Fruit fly (Drosophila melanogaster) whole organism, embryonic: ENCODE data around the gene eIF3g2.

Experiments
- CG11504 ChIP-seq: fragments of 200-800 bp; sonication (Bioruptor generic); optimal IDR thresholded peaks from 3 replicates; lab custom pipeline; 2019; ENCODE audit warnings: missing biosample characterization, mild to moderate bottlenecking, missing genetic modification characterization, moderate library complexity
- CG7786 ChIP-seq: fragments of 200-800 bp; sonication (Bioruptor generic); optimal IDR thresholded peaks from 2 replicates; lab custom pipeline; 2016; ENCODE audit warnings: missing biosample characterization, missing genetic modification characterization
- CG9215 ChIP-seq: fragments of 200-800 bp; sonication (Bioruptor generic); IDR thresholded peaks from 2 replicates; pipeline ENCODE4 v1.3.6; 2022; ENCODE audit warnings: missing biosample characterization, missing genetic modification characterization
- ERR ChIP-seq: fragments of 200-800 bp; sonication (Bioruptor generic); optimal IDR thresholded peaks from 2 replicates; lab custom pipeline; 2016; ENCODE audit warnings: missing biosample characterization, missing genetic modification characterization
- Nf-YB ChIP-seq: fragments of 200-800 bp; sonication (Bioruptor generic); optimal IDR thresholded peaks from 3 replicates; lab custom pipeline; 2019; ENCODE audit warnings: missing biosample characterization, mild to moderate bottlenecking, missing genetic modification characterization, moderate library complexity
- ase ChIP-seq: fragments of 200-800 bp; sonication (Bioruptor generic); IDR thresholded peaks from 3 replicates; pipeline ENCODE4 v1.3.6; 2022; ENCODE audit warnings: missing biosample characterization, missing genetic modification characterization
- cwo ChIP-seq: fragments of 200-800 bp; sonication (Bioruptor generic); optimal IDR thresholded peaks from 3 replicates; lab custom pipeline; 2017; ENCODE audit warnings: missing biosample characterization, missing genetic modification characterization, mild to moderate bottlenecking, moderate library complexity, missing genetic modification reagents
- exex ChIP-seq: fragments of 200-800 bp; sonication (Bioruptor generic); optimal IDR thresholded peaks from 4 replicates; lab custom pipeline; 2018; ENCODE audit warnings: missing biosample characterization, mild to moderate bottlenecking, missing genetic modification characterization, moderate library complexity
- h ChIP-seq: fragments of >200 bp; optimal IDR thresholded peaks from 2 replicates; lab custom pipeline; 2017
- ham ChIP-seq: fragments of 200-800 bp; sonication (Bioruptor generic); IDR thresholded peaks from 2 replicates; pipeline ENCODE4 v1.3.6; 2022; ENCODE audit warnings: missing biosample characterization, missing genetic modification characterization
- kay ChIP-seq: fragments of 200-800 bp; sonication (Bioruptor generic); optimal IDR thresholded peaks from 2 replicates; lab custom pipeline; 2016; ENCODE audit warnings: missing biosample characterization, missing genetic modification characterization
- pnt ChIP-seq: fragments of 200-800 bp; sonication (Bioruptor generic); optimal IDR thresholded peaks from 3 replicates; lab custom pipeline; 2016; ENCODE audit warnings: missing biosample characterization, missing genetic modification characterization
- slou ChIP-seq: fragments of 200-800 bp; sonication (Bioruptor generic); optimal IDR thresholded peaks from 3 replicates; lab custom pipeline; 2016; ENCODE audit warnings: missing biosample characterization, missing genetic modification characterization

dm6 chr3R:20422092-20422491 lies 14.0 kb downstream of the eIF3g2 start:
- TF ChIP-seq pnt (GFP tag; lab: Kevin White, UChicago) (no peak), slou (no peak), ase (GFP tag; lab: Robert Waterston, UW) (no peak), CG11504 (tag; lab: Kevin White, UChicago) (peak; percentile 57), exex (tag; lab: Kevin White, UChicago) (no peak), ham (GFP tag; lab: Robert Waterston, UW) (no peak), Nf-YB (GFP tag; lab: Kevin White, UChicago) (no peak), CG9215 (GFP tag; lab: Robert Waterston, UW) (no peak), cwo (GFP tag; lab: Kevin White, UChicago) (no peak), ERR (no peak), CG7786 (GFP tag; lab: Kevin White, UChicago) (no peak), h (no peak), kay (GFP tag; lab: Kevin White, UChicago) (no peak)
